Fruit fly (Drosophila melanogaster) whole organism, embryonic: ENCODE measurements around the gene Tfb5.

Experiments used
- Abd-B ChIP-seq: fragments of 200-800 bp; sonication (Bioruptor generic); optimal IDR thresholded peaks from 2 replicates; lab custom pipeline; 2018; ENCODE audit warnings: missing biosample characterization, mild to moderate bottlenecking, missing genetic modification characterization, moderate library complexity
- CG10462 ChIP-seq: fragments of 200-800 bp; sonication (Bioruptor generic); optimal IDR thresholded peaks from 2 replicates; lab custom pipeline; 2016; ENCODE audit warnings: missing biosample characterization, missing genetic modification characterization
- CG13894 ChIP-seq: fragments of 200-800 bp; sonication (Bioruptor generic); optimal IDR thresholded peaks from 3 replicates; lab custom pipeline; 2018; ENCODE audit warnings: missing biosample characterization, mild to moderate bottlenecking, missing genetic modification characterization, moderate library complexity
- CG14710 ChIP-seq: fragments of 200-800 bp; sonication (Bioruptor generic); optimal IDR thresholded peaks from 3 replicates; lab custom pipeline; 2019; ENCODE audit warnings: missing biosample characterization, mild to moderate bottlenecking, missing genetic modification characterization, moderate library complexity
- CG15073 ChIP-seq: fragments of 200-800 bp; sonication (Bioruptor generic); optimal IDR thresholded peaks from 2 replicates; lab custom pipeline; 2016; ENCODE audit warnings: missing biosample characterization, missing genetic modification characterization
- CG15601 ChIP-seq: fragments of 200-800 bp; sonication (Bioruptor generic); optimal IDR thresholded peaks from 3 replicates; lab custom pipeline; 2019; ENCODE audit warnings: missing biosample characterization, mild to moderate bottlenecking, missing genetic modification characterization, moderate library complexity
- CG15696 ChIP-seq: fragments of 200-800 bp; sonication (Bioruptor generic); optimal IDR thresholded peaks from 2 replicates; lab custom pipeline; 2019; ENCODE audit warnings: missing biosample characterization, mild to moderate bottlenecking, missing genetic modification characterization, moderate library complexity
- CG1603 ChIP-seq: fragments of 200-800 bp; sonication (Bioruptor generic); optimal IDR thresholded peaks from 2 replicates; lab custom pipeline; 2019; ENCODE audit warnings: missing biosample characterization, mild to moderate bottlenecking, missing genetic modification characterization, moderate library complexity
- CG16863 ChIP-seq: fragments of 200-800 bp; sonication (Bioruptor generic); optimal IDR thresholded peaks from 3 replicates; lab custom pipeline; 2016; ENCODE audit warnings: missing biosample characterization, missing genetic modification characterization
- CG17359 ChIP-seq: fragments of 200-800 bp; sonication (Bioruptor generic); optimal IDR thresholded peaks from 3 replicates; lab custom pipeline; 2018; ENCODE audit warnings: missing biosample characterization, mild to moderate bottlenecking, missing genetic modification characterization, moderate library complexity
- CG2120 ChIP-seq: fragments of 200-800 bp; sonication (Bioruptor generic); optimal IDR thresholded peaks from 3 replicates; lab custom pipeline; 2016; ENCODE audit warnings: missing biosample characterization, missing genetic modification characterization
- CG30431 ChIP-seq: fragments of 200-800 bp; sonication (Bioruptor generic); optimal IDR thresholded peaks from 2 replicates; lab custom pipeline; 2017; ENCODE audit warnings: missing biosample characterization, missing genetic modification characterization
- CG31388 ChIP-seq: fragments of 200-800 bp; sonication (Bioruptor generic); optimal IDR thresholded peaks from 2 replicates; lab custom pipeline; 2016; ENCODE audit warnings: missing biosample characterization, missing genetic modification characterization
- CG3995 ChIP-seq: fragments of 200-800 bp; sonication (Bioruptor generic); optimal IDR thresholded peaks from 3 replicates; lab custom pipeline; 2016; ENCODE audit warnings: missing biosample characterization, missing genetic modification characterization
- CG4617 ChIP-seq: fragments of 200-800 bp; sonication (Bioruptor generic); optimal IDR thresholded peaks from 3 replicates; lab custom pipeline; 2016; ENCODE audit warnings: missing biosample characterization, missing genetic modification characterization, borderline replicate concordance
- CG4730 ChIP-seq: fragments of 200-800 bp; sonication (Bioruptor generic); IDR thresholded peaks from 2 replicates; pipeline ENCODE4 v1.3.6; 2022; ENCODE audit warnings: missing biosample characterization, missing genetic modification characterization
- CG7357 ChIP-seq: fragments of 200-800 bp; sonication (Bioruptor generic); IDR thresholded peaks from 3 replicates; pipeline ENCODE4 v1.3.6; 2022; ENCODE audit warnings: missing biosample characterization, missing genetic modification characterization
- Chrac-16 ChIP-seq: fragments of 200-800 bp; sonication (Bioruptor generic); optimal IDR thresholded peaks from 3 replicates; lab custom pipeline; 2016; ENCODE audit warnings: missing biosample characterization, missing genetic modification characterization
- CoRest ChIP-seq: fragments of 200-800 bp; sonication (Bioruptor generic); optimal IDR thresholded peaks from 3 replicates; lab custom pipeline; 2018; ENCODE audit warnings: missing biosample characterization, mild to moderate bottlenecking, missing genetic modification characterization, moderate library complexity
- Drgx ChIP-seq: fragments of 200-800 bp; sonication (Bioruptor generic); IDR thresholded peaks from 2 replicates; pipeline ENCODE4 v1.3.6; 2022; ENCODE audit warnings: missing biosample characterization, missing genetic modification characterization
- Fer1 ChIP-seq: fragments of 200-800 bp; sonication (Bioruptor generic); optimal IDR thresholded peaks from 2 replicates; lab custom pipeline; 2017; ENCODE audit warnings: missing biosample characterization, mild to moderate bottlenecking, missing genetic modification characterization
- Fer2 ChIP-seq: fragments of 200-800 bp; sonication (Bioruptor generic); optimal IDR thresholded peaks from 2 replicates; lab custom pipeline; 2018; ENCODE audit warnings: missing biosample characterization, mild to moderate bottlenecking, missing genetic modification characterization, moderate library complexity
- HHEX ChIP-seq: fragments of 200-800 bp; sonication (Bioruptor generic); optimal IDR thresholded peaks from 3 replicates; lab custom pipeline; 2017; ENCODE audit warnings: missing biosample characterization, mild to moderate bottlenecking, missing genetic modification characterization, missing genetic modification reagents
- Hmx ChIP-seq: fragments of 200-800 bp; sonication (Bioruptor generic); optimal IDR thresholded peaks from 2 replicates; lab custom pipeline; 2016; ENCODE audit warnings: missing biosample characterization, missing genetic modification characterization
- MESR4 ChIP-seq: fragments of 200-800 bp; sonication (Bioruptor generic); optimal IDR thresholded peaks from 2 replicates; lab custom pipeline; 2018; ENCODE audit warnings: missing biosample characterization, mild to moderate bottlenecking, missing genetic modification characterization, moderate library complexity
- Mrtf ChIP-seq: fragments of 200-800 bp; sonication (Bioruptor generic); IDR thresholded peaks from 3 replicates; pipeline ENCODE4 v1.3.6; 2022; ENCODE audit warnings: missing biosample characterization, missing genetic modification characterization
- Ptx1 ChIP-seq: fragments of 200-800 bp; sonication (Bioruptor generic); IDR thresholded peaks from 2 replicates; pipeline ENCODE4 v1.3.6; 2022; ENCODE audit warnings: missing biosample characterization, missing genetic modification characterization
- Six4 ChIP-seq: fragments of 200-800 bp; sonication (Bioruptor generic); optimal IDR thresholded peaks from 2 replicates; lab custom pipeline; 2016; ENCODE audit warnings: missing biosample characterization, missing genetic modification characterization
- Sox102F ChIP-seq: fragments of 200-800 bp; sonication (Bioruptor generic); optimal IDR thresholded peaks from 2 replicates; lab custom pipeline; 2018; ENCODE audit warnings: missing biosample characterization, mild to moderate bottlenecking, missing genetic modification characterization, moderate library complexity
- btn ChIP-seq: fragments of 200-800 bp; sonication (Bioruptor generic); optimal IDR thresholded peaks from 2 replicates; lab custom pipeline; 2016; ENCODE audit warnings: missing biosample characterization, missing genetic modification characterization
- corto ChIP-seq: fragments of 200-800 bp; sonication (Bioruptor generic); optimal IDR thresholded peaks from 2 replicates; lab custom pipeline; 2016; ENCODE audit warnings: missing biosample characterization, mild to moderate bottlenecking, missing genetic modification characterization, moderate library complexity
- croc ChIP-seq: fragments of 200-800 bp; sonication (Bioruptor generic); conservative IDR thresholded peaks from 3 replicates; pipeline ENCODE4 v1.3.6; 2022; ENCODE audit warnings: missing biosample characterization, missing genetic modification characterization
- crp ChIP-seq, 2 experiments: fragments of 200-800 bp; sonication (Bioruptor generic); optimal IDR thresholded peaks; 2 replicates in 1 of 2; 3 replicates in 1 of 2; lab custom pipeline; 2017; ENCODE audit warnings: missing biosample characterization in 2 of 2, missing genetic modification characterization in 2 of 2, mild to moderate bottlenecking in 1 of 2, moderate library complexity in 1 of 2
- jigr1 ChIP-seq: fragments of 200-800 bp; sonication (Bioruptor generic); IDR thresholded peaks from 3 replicates; pipeline ENCODE4 v1.3.6; 2022; ENCODE audit warnings: missing biosample characterization, missing genetic modification characterization
- jing ChIP-seq: fragments of 200-800 bp; sonication (Bioruptor generic); optimal IDR thresholded peaks from 2 replicates; lab custom pipeline; 2018; ENCODE audit warnings: missing biosample characterization, mild to moderate bottlenecking, missing genetic modification characterization
- kah ChIP-seq: fragments of 200-800 bp; sonication (Bioruptor generic); optimal IDR thresholded peaks from 2 replicates; lab custom pipeline; 2018; ENCODE audit warnings: missing biosample characterization, mild to moderate bottlenecking, missing genetic modification characterization
- ken ChIP-seq: fragments of 200-800 bp; sonication (Bioruptor generic); IDR thresholded peaks from 3 replicates; pipeline ENCODE4 v1.3.6; 2022; ENCODE audit warnings: missing biosample characterization, missing genetic modification characterization
- lmd ChIP-seq: fragments of 200-800 bp; sonication (Bioruptor generic); IDR thresholded peaks from 2 replicates; pipeline ENCODE4 v1.3.6; 2022; ENCODE audit warnings: missing biosample characterization, missing genetic modification characterization
- mirr ChIP-seq: fragments of 200-800 bp; sonication (Bioruptor generic); optimal IDR thresholded peaks from 3 replicates; lab custom pipeline; 2018; ENCODE audit warnings: missing biosample characterization, mild to moderate bottlenecking, missing genetic modification characterization
- pita ChIP-seq: fragments of 200-800 bp; sonication (Bioruptor generic); optimal IDR thresholded peaks from 2 replicates; lab custom pipeline; 2017; ENCODE audit warnings: missing biosample characterization, mild to moderate bottlenecking, missing genetic modification characterization
- pnt ChIP-seq: fragments of 200-800 bp; sonication (Bioruptor generic); optimal IDR thresholded peaks from 3 replicates; lab custom pipeline; 2016; ENCODE audit warnings: missing biosample characterization, missing genetic modification characterization
- pzg ChIP-seq: fragments of 200-800 bp; sonication (Bioruptor generic); optimal IDR thresholded peaks from 3 replicates; lab custom pipeline; 2018; ENCODE audit warnings: missing biosample characterization, mild to moderate bottlenecking, missing genetic modification characterization, moderate library complexity
- rib ChIP-seq: fragments of 200-800 bp; sonication (Bioruptor generic); IDR thresholded peaks from 2 replicates; pipeline ENCODE4 v1.3.6; 2022; ENCODE audit warnings: missing biosample characterization, missing genetic modification characterization
- ro ChIP-seq: fragments of 200-800 bp; sonication (Bioruptor generic); IDR thresholded peaks from 2 replicates; pipeline ENCODE4 v1.3.6; 2022; ENCODE audit warnings: missing biosample characterization, missing genetic modification characterization
- stc ChIP-seq: fragments of 200-800 bp; sonication (Bioruptor generic); IDR thresholded peaks from 2 replicates; pipeline ENCODE4 v1.3.6; 2022; ENCODE audit warnings: missing biosample characterization, missing genetic modification characterization
- trh ChIP-seq: fragments of 200-800 bp; sonication (Bioruptor generic); optimal IDR thresholded peaks from 2 replicates; lab custom pipeline; 2016; ENCODE audit warnings: missing biosample characterization, missing genetic modification characterization
- unc-4 ChIP-seq: fragments of 200-800 bp; sonication (Bioruptor generic); IDR thresholded peaks from 2 replicates; pipeline ENCODE4 v1.3.6; 2022; ENCODE audit warnings: missing biosample characterization, missing genetic modification characterization; ENCODE audit not compliant: partially characterized antibody
- unpg ChIP-seq: fragments of 200-800 bp; sonication (Bioruptor generic); optimal IDR thresholded peaks from 3 replicates; lab custom pipeline; 2018; ENCODE audit warnings: missing biosample characterization, mild to moderate bottlenecking, missing genetic modification characterization, moderate library complexity
- vnd ChIP-seq: fragments of 200-800 bp; sonication (Bioruptor generic); IDR thresholded peaks from 3 replicates; pipeline ENCODE4 v1.3.6; 2022; ENCODE audit warnings: missing biosample characterization, missing genetic modification characterization; ENCODE audit not compliant: partially characterized antibody
- zf30C ChIP-seq: fragments of 200-800 bp; sonication (Bioruptor generic); optimal IDR thresholded peaks from 3 replicates; lab custom pipeline; 2018; ENCODE audit warnings: missing biosample characterization, mild to moderate bottlenecking, missing genetic modification characterization
- zfh2 ChIP-seq: fragments of 200-800 bp; sonication (Bioruptor generic); optimal IDR thresholded peaks from 2 replicates; lab custom pipeline; 2016; ENCODE audit warnings: missing biosample characterization, missing genetic modification characterization

Tfb5 gene

DNA sequence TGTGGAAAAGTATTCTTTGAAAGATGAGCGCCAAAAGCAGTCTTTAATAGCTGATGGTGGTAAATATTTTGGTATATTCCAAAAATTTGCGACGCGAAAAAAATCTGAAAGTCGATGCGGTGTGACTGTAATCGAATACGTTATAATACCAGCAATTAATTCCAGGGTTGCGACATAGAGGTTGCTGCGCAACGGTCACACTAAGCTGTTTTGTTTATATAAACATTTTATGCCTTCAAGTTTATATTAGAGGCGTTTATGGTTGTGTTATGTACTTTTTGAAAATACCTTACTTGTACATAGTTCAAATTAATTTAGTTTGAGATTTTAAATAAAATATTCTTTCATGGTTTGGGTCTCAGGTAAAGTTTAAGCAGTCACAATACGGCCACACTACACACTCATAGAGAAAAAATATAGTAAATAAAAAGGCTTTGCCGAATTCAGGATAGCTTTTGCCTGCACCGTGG, 39.3 kb downstream of the Tfb5 start, which contains the start of gene CG14043 (continued):
- TF ChIP-seq vnd (GFP tag; lab: Robert Waterston, UW) (no peak), MESR4 (GFP tag; lab: Kevin White, UChicago) (peak; percentile 31), trh (GFP tag; lab: Kevin White, UChicago) (no peak), Drgx (GFP tag; lab: Robert Waterston, UW) (no peak), zfh2 (no peak), CG13894 (tag; lab: Kevin White, UChicago) (no peak), CG14710 (tag; lab: Kevin White, UChicago) (peak; percentile 86), Ptx1 (GFP tag; lab: Robert Waterston, UW) (no peak), crp (GFP tag; optimal IDR thresholded peaks at IDR 0.05; lab: Kevin White, UChicago) (peak in 1 of 2 experiments; percentile 43), CG7357 (GFP tag; lab: Robert Waterston, UW) (no peak), jing (no peak), pnt (GFP tag; lab: Kevin White, UChicago) (no peak), CG15073 (GFP tag; lab: Kevin White, UChicago) (no peak), ken (GFP tag; lab: Robert Waterston, UW) (no peak; the same call in 2 of the 3 replicates), CG17359 (peak; percentile 10), CG3995 (peak; percentile 0), Mrtf (GFP tag; lab: Robert Waterston, UW) (no peak), unpg (no peak), CG30431 (GFP tag; lab: Kevin White, UChicago) (no peak), CG2120 (GFP tag; lab: Kevin White, UChicago) (peak; percentile 58), CoRest (tag; lab: Kevin White, UChicago) (peak; percentile 60), btn (GFP tag; lab: Kevin White, UChicago) (no peak), Chrac-16 (GFP tag; lab: Kevin White, UChicago) (peak; percentile 17), corto (GFP tag; lab: Kevin White, UChicago) (no peak), croc (GFP tag; lab: Robert Waterston, UW) (no peak; the same call in 2 of the 3 replicates), rib (GFP tag; lab: Robert Waterston, UW) (no peak), Hmx (no peak), mirr (no peak), CG15696 (tag; lab: Kevin White, UChicago) (peak; percentile 7), CG1603 (peak; percentile 45), Sox102F (GFP tag; lab: Kevin White, UChicago) (no peak), kah (GFP tag; lab: Kevin White, UChicago) (no peak), unc-4 (peak; percentile 42; the same call in 1 of the 2 replicates), ro (GFP tag; lab: Robert Waterston, UW) (no peak), CG15601 (peak; percentile 51), Fer2 (tag; lab: Kevin White, UChicago) (no peak), CG4617 (peak; percentile 92), CG16863 (GFP tag; lab: Kevin White, UChicago) (no peak), zf30C (GFP tag; lab: Kevin White, UChicago) (no peak), Fer1 (GFP tag; lab: Kevin White, UChicago) (no peak), pita (peak; percentile 62), Abd-B (GFP tag; lab: Kevin White, UChicago) (no peak), pzg (peak; percentile 94), stc (GFP tag; lab: Robert Waterston, UW) (no peak), jigr1 (GFP tag; lab: Robert Waterston, UW) (no peak), CG4730 (GFP tag; lab: Robert Waterston, UW) (no peak), CG31388 (no peak), lmd (GFP tag; lab: Robert Waterston, UW) (no peak), CG10462 (GFP tag; lab: Kevin White, UChicago) (no peak), Six4 (GFP tag; lab: Kevin White, UChicago) (no peak), HHEX (no peak)
